Fruit fly (Drosophila melanogaster) Kc167 (cell line): ENCODE data around the gene CG6974.

Source experiments
- Myc ChIP-seq: fragments of >200 bp; optimal IDR thresholded peaks from 2 replicates; lab custom pipeline; 2017; ENCODE audit warnings: missing external identifiers
- Sin3A ChIP-seq: fragments of >200 bp; optimal IDR thresholded peaks from 2 replicates; lab custom pipeline; 2018; ENCODE audit warnings: missing external identifiers
- h ChIP-seq: fragments of >200 bp; optimal IDR thresholded peaks from 3 replicates; lab custom pipeline; 2018; ENCODE audit warnings: missing external identifiers
- insv ChIP-seq: fragments of >200 bp; optimal IDR thresholded peaks from 3 replicates; lab custom pipeline; 2018; ENCODE audit warnings: missing external identifiers
- psq ChIP-seq: fragments of >200 bp; optimal IDR thresholded peaks from 2 replicates; lab custom pipeline; 2017; ENCODE audit warnings: missing external identifiers
- ttk ChIP-seq: sonication (Bioruptor generic); optimal IDR thresholded peaks from 2 replicates; lab custom pipeline; 2017; ENCODE audit warnings: missing external identifiers

CG6974 gene

DNA sequence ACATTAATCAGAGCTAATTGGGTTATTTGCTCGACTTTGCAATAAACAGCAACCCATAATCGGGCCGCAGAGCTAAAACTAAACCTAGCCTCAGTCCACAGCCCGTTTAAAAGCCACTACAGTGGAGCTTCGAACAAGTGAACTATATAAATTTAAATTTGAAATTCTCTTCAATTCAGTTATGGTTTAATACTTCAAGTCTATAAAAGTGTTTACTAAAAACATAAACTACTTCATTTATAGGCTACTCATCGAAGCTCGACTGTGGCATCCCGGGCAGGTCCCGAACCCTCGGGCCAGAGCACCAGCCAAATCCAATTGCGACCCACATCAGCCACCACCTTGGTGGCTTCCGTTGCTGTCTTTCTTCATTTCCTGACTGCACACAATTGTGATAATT, 31.1 kb upstream of the CG6974 start:
- TF ChIP-seq ttk (no peak), Sin3A (no peak), insv (lab: Kevin White, UChicago) (no peak), h (lab: Kevin White, UChicago) (no peak), psq (lab: Kevin White, UChicago) (no peak), Myc (lab: Kevin White, UChicago) (no peak)

DNA sequence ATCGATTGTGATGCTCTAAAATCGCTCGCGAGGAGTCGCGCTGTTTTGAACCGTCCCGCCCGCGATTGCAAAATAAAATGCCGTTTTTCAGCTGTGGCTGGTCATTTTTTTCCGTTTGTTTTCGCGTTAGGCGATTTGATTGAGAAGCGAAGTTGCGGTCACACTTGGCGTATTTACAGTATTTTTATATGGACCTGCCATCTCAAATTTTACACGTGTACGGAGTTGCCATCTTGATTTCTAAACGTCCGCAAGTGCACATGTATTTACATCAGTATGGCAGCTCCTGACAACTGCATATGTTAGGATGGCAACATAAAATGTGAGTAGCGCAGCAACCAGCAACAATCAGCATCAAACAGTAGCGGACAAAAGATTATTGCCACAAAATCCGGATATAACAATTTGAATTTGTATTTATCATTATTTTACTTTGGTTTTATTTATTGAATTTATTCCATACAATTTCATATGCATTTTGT, 16.5 kb upstream of the CG6974 start, which contains the start of gene CG6966:
TSS of gene CG6966 (minus strand) at position 82 of the 482 bp plus-strand sequence.
- TF ChIP-seq h (lab: Kevin White, UChicago) (no peak), Myc (lab: Kevin White, UChicago) (no peak), psq (lab: Kevin White, UChicago) (no peak), ttk (no peak), insv (lab: Kevin White, UChicago) (no peak), Sin3A (no peak)

DNA sequence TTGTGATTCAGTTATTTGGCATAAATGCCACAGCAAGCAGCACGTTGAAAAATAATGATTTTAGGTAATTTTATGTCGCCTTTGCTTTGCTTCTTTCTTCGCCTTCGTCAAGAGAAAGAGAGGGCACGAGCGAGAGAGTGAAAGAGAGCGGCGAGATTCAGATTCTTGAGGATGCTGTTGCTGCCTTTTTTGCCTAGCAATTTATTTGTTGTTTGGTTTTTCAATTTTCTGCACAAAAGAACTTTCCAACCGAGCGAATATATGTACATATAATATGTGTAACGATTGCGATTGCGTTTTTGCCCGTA, 15.8 kb upstream of the CG6974 start:
- TF ChIP-seq Sin3A, result no peak
- TF ChIP-seq psq (lab: Kevin White, UChicago), result no peak
- no peak for TF ChIP-seq Myc (lab: Kevin White, UChicago)
- no peak for TF ChIP-seq ttk
- TF ChIP-seq insv (lab: Kevin White, UChicago), result no peak
- no peak for TF ChIP-seq h (lab: Kevin White, UChicago)

DNA sequence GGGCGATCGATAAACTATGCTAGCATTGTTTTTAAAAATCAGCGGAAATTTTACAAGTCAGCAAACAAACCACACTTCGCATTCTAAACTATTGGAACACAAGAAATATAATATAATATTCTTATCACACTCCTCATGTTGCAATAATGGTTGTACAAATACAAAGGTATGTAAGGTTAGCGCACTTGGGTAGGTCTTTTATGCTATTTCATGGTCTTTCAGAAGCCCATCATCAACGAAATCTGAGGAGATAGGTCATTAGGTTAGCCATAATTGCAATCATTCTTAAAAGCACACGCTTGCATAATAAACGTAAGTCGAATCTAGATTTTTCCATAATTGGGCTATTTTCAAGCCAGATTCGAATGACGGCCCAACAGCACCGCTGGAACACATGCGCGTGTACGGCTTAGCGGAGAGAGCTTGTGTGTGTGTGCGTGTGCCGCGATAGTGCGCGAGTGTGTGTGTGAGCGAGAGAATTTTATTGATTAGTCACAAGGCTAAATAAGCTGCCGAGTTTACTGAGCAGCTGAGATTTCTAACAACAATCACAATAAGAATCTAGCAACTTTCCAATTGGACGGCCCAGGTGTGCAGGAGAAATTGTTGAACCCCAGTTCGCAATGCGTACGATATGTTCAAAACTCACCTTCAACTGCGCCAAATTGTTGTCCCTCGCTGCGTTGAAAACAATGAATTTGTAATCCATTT, 15.3 kb upstream of the CG6974 start:
- TF ChIP-seq ttk (no peak), psq (lab: Kevin White, UChicago) (no peak), Myc (lab: Kevin White, UChicago) (no peak)

DNA sequence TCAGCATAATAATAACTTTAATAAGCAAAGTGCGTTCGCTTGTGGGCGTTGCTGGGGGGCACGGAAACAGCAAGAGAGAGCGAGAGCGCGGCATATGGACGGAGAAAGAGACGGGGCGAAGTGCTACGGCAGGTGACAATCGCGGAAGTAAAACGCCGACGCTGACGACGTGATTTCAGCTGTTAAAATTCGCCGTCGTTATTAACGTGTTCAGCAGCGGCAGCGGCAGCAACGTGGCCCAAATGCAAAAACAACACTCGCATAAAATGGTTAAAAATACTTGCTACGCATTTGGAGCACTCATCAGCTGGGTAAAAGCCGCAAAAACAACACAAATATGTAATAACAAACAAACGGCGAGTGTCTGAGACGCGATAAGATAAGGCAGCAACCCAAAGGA, 13.7 kb upstream of the CG6974 start:
- TF ChIP-seq ttk (no peak), h (lab: Kevin White, UChicago) (no peak), insv (lab: Kevin White, UChicago) (no peak), Sin3A (no peak), Myc (lab: Kevin White, UChicago) (no peak), psq (lab: Kevin White, UChicago) (no peak)

DNA sequence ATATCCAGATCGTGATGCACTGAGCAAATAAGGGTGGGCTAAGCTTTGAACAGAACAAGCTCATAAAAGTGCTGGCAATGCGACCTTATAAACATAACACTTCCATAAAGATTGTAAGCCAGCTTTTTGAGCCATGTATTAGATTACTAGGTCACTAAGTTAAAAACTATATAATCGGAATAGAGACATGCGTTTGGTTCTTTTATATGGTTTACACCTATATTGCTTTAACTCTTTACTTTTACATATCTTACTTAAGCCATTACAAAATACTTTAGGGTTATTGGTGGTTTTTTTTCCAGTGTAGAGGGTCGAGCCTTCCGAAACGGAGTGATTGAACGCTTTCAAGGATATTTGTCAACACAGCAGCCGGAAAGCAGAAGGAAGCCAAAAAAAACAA, 13.3 kb upstream of the CG6974 start:
- no peak for TF ChIP-seq psq (lab: Kevin White, UChicago)
- no peak for TF ChIP-seq Sin3A
- no peak for TF ChIP-seq h (lab: Kevin White, UChicago)
- no peak for TF ChIP-seq ttk
- no peak for TF ChIP-seq insv (lab: Kevin White, UChicago)
- TF ChIP-seq Myc (lab: Kevin White, UChicago), result no peak

DNA sequence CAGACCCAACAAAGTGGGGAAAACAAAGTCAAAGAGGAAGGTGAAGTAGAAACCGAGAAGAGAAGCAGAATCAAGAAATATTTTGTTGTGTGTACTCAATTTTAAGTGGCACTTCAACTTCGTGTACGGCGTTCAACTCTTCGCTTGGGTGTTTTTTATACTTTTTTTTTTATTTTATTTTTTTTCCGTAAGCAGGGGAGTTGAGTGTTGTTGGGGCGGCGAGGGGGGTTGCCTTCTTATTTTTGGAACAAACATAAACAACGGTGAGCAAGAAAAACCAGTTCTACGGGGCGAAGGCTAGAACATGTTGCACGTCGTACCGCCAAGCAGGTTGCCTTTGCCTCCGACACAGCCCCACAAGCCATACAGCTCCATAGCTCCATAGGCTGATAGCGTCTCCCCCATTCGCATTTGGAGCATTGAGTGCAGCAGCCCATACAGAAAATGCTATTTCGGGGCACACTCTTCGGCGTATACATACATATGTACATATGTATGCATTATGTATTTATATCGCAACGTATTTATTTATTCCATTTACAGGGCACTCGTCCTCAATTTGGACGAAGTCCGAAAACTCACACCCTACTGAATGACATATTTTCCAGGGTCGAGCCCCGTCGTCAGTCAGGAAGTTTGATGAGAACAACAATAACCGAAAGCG, 12.7 kb upstream of the CG6974 start:
- TF ChIP-seq h (lab: Kevin White, UChicago) (no peak), insv (lab: Kevin White, UChicago) (no peak), Sin3A (no peak), Myc (lab: Kevin White, UChicago) (no peak), ttk (no peak), psq (lab: Kevin White, UChicago) (no peak)

DNA sequence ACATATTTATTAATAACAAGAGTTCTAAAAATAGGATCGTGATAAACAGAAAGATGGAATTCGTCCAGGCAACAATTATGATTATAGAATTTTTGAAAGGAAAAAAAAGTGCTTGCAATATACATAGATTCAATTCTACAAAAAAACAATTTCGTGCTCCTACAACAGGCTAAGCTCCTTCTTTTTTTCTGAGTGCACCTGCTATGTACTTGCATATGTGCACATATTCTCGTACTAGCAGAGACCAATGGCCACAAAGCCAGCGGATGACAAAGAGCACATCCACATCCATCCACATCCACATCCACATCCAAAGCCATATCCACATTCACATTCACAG, 10.8 kb upstream of the CG6974 start:
- no peak for TF ChIP-seq psq (lab: Kevin White, UChicago)
- no peak for TF ChIP-seq Sin3A
- no peak for TF ChIP-seq Myc (lab: Kevin White, UChicago)
- TF ChIP-seq ttk, result no peak
- TF ChIP-seq insv (lab: Kevin White, UChicago), result no peak
- TF ChIP-seq h (lab: Kevin White, UChicago), result no peak

DNA sequence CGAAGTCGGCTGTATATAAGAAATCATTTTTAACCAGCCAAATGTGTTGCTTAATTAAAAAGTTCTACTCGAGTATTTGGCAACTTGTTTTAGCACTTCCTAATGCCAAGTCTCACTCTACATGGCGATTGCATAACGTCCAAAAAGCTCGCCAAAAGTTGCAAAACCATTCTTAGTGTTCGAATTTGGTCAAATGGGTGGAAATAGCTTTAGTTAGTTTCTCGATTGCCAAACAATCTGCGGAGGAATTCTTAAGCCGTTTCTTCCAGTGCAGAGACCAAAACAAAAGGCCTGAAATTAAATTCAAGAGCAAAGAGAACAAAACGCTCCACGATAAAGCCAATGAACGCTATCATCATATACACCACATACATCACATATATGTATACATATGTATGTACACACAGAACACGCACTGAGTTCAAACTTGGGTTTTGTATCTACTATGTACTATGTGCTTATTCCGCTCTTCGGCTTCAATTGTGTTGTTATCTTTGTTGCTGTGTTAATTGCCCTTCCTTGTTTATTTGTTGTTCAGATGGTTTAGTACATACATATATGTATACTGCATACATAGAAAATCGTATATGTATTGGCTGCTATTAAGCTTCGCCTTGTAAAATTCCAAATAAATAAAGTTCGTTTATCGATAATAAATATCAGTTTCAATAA, 10.3 kb upstream of the CG6974 start:
- TF ChIP-seq ttk (no peak), insv (lab: Kevin White, UChicago) (no peak), psq (lab: Kevin White, UChicago) (no peak), Myc (lab: Kevin White, UChicago) (no peak), Sin3A (no peak), h (lab: Kevin White, UChicago) (no peak)

DNA sequence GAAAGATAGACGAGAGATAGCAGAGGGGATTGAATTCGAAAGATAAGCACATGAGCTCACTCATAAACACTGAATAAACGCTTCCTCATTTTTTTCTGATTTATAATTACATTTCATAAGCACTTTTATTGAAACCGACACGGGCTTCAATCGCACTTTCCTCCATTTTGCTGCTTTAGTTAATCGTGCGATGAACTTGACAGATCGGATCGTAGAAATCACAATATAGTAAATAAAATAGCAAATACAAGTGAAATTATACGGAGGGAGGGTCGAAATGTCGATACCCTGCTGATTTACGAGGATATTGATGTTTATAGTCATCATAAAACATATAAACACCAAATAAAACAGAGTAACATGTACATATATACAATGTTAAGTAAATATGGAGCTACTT, 9.2 kb upstream of the CG6974 start:
- TF ChIP-seq Sin3A (no peak), ttk (no peak), Myc (lab: Kevin White, UChicago) (no peak), h (lab: Kevin White, UChicago) (no peak), insv (lab: Kevin White, UChicago) (no peak), psq (lab: Kevin White, UChicago) (no peak)

DNA sequence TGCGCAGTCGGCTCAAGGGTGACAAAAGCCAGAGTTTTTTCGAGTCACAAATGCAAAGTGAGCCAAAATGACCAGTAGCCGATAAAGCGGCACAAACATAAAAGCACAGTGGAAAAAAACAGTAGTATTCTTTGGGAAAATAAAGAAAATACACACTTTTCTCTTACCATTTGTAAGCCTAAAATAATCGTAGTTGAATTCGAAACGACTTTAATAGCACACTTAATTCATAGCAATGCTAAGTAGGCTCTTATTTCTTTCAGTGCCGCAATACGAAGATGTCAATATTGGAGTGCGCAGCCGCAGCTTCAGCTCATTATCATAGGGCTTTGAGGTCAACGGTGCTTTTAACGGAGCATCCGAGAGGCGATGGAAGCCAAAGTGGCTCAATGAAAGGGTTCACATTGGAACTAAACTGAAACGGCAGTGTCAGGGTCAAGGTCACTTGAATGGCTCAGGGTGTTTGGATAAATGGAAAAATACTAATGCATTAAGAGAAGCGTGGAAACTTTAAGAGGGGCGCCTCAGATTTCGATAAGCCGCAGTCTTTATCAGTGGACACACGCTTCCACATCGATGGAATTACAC, 8.6 kb upstream of the CG6974 start:
- no peak for TF ChIP-seq ttk

DNA sequence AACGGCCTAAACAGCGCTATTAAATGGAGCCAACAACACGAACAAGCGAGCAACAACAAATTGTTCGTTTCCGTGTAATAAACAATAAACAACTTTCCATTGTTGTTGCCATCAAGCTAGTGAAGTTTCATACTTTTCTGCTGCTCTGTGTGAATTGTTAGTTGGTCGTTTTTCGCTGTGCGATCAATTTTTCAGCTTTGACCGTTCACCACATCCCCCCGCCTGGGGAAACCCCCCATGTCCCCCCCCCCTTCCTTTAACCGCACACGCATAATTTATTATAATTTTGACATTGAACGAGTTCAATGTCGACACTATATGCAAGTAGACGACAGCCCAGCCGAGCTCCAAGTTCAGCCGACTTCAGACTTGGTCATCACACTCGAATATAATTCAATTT, 8.0 kb upstream of the CG6974 start:
- TF ChIP-seq Sin3A (no peak), insv (lab: Kevin White, UChicago) (no peak)
